Worm (Caenorhabditis elegans) whole organism, young adult: ENCODE measurements around the gene F09E10.7.

Experiments
- Y95B8A.8 ChIP-seq: fragments of 200-800 bp; sonication (Bioruptor generic); IDR thresholded peaks from 2 replicates; pipeline ENCODE4 v1.3.6; 2022; ENCODE audit warnings: missing genetic modification reagents, missing genetic modification characterization, missing compliant biosample characterization
- akir-1 ChIP-seq: fragments of 200-800 bp; sonication (Bioruptor generic); optimal IDR thresholded peaks from 2 replicates; lab custom pipeline; 2018; ENCODE audit warnings: mild to moderate bottlenecking, missing genetic modification characterization, moderate library complexity, missing compliant biosample characterization
- ceh-27 ChIP-seq: fragments of 200-800 bp; sonication (Bioruptor generic); optimal IDR thresholded peaks from 2 replicates; lab custom pipeline; 2018; ENCODE audit warnings: mild to moderate bottlenecking, missing genetic modification characterization, moderate library complexity, missing compliant biosample characterization
- lir-1 ChIP-seq: fragments of 200-800 bp; sonication (Bioruptor generic); conservative IDR thresholded peaks from 2 replicates; pipeline ENCODE4 v1.3.6; 2022; ENCODE audit warnings: missing genetic modification reagents, missing genetic modification characterization, missing compliant biosample characterization
- nhr-90 ChIP-seq: sonication (generic microtip); optimal IDR thresholded peaks from 2 replicates; lab custom pipeline; 2016; ENCODE audit warnings: missing genotype, mild to moderate bottlenecking, missing genetic modification characterization, missing compliant biosample characterization

- TF ChIP-seq lir-1 (GFP tag; lab: Robert Waterston, UW) = no peak
- TF ChIP-seq akir-1 (GFP tag; lab: Kevin White, UChicago) = no peak
- no peak for TF ChIP-seq Y95B8A.8 (GFP tag; lab: Robert Waterston, UW)
- no peak for TF ChIP-seq nhr-90 (tag; lab: Kevin White, UChicago)
- TF ChIP-seq ceh-27 (GFP tag; lab: Kevin White, UChicago) = no peak
Measured at ce11 chrX:1477932-1478331, 23.7 kb downstream of the F09E10.7 start.
